Worm (Caenorhabditis elegans): ENCODE measurements around the gene fbxc-20.

fbxc-20 gene

ce11 chrII:2440312-2440711, 21.4 kb downstream of the fbxc-20 start:
- no peak for TF ChIP-seq dao-5 (tag; optimal IDR thresholded peaks at IDR 0.05)
- no peak for TF ChIP-seq W03F9.2 (tag; optimal IDR thresholded peaks at IDR 0.05)
- TF ChIP-seq him-1 (tag; optimal IDR thresholded peaks at IDR 0.05) = no peak

DNA sequence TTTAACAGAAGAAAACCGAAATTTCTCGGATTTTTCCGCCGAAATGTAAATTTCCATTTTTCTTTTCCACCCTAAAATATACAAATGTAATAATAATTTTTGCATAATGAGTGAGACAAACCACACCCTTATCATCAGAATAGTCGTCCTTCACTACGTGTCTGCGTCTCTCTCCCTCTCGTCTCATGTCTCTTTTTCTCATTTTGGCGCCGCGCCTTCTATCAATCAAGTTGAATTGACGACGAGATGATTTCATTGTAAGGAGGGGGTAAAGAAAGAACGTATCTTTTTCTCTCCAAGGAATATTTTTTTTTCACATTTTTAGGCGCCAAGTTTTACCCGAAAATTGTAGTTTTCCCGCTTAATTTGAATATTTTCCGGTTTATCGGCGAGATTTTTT, 23.3 kb downstream of the fbxc-20 start:
- TF ChIP-seq him-1 (tag; optimal IDR thresholded peaks at IDR 0.05) = no peak
- TF ChIP-seq W03F9.2 (tag; optimal IDR thresholded peaks at IDR 0.05) = no peak
- TF ChIP-seq dao-5 (tag; optimal IDR thresholded peaks at IDR 0.05) = no peak

DNA sequence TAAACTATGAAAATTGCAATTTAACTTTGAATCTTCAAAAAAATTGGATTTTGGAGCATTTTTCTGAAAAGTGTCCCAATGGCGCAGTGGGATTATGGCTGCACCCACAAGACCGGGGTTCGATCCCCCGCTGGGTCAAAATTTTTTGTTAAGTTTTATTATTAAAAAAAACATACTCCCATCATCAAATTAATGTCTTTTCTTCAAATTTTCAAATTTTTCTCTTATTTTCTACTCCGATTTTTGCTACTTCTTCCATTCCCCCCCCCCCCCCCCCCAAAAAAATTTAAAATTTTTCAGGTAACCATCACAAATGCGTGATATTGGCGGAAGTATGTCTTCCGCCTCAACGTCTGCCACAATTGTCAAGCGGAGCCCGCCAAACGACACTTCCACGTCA, 24.0 kb downstream of the fbxc-20 start, which contains the start of gene vab-19:
vab-19 (plus strand) TSS at position 301 of the 400 bp plus-strand sequence.
- TF ChIP-seq him-1 (tag; optimal IDR thresholded peaks at IDR 0.05) (no peak), W03F9.2 (tag; optimal IDR thresholded peaks at IDR 0.05) (no peak), dao-5 (tag; optimal IDR thresholded peaks at IDR 0.05) (no peak)

DNA sequence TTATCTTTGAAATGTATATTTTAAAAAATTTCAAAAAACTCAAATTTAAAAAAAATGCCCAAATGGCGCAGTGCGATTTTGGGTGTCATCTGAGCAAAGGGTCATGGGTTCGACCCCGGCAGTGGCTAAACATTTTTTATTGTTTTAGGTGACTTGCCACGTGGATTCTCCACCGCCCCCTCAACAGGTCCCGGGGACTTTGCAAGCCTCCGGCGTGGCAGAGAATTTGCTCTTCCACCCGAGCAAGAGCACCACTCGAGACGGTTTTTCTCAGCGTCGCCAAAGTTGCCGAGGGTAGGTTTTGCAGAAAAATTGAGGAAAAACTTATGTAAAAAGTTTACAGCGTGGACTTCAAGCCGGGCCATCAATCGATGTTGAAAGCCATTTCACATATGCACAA, 26.2 kb downstream of the fbxc-20 start:
- TF ChIP-seq dao-5 (tag; optimal IDR thresholded peaks at IDR 0.05) = no peak

ce11 chrII:2446727-2447126, 27.8 kb downstream of the fbxc-20 start:
- TF ChIP-seq him-1 (tag; optimal IDR thresholded peaks at IDR 0.05) (no peak), W03F9.2 (tag; optimal IDR thresholded peaks at IDR 0.05) (no peak), dao-5 (tag; optimal IDR thresholded peaks at IDR 0.05) (no peak)

DNA sequence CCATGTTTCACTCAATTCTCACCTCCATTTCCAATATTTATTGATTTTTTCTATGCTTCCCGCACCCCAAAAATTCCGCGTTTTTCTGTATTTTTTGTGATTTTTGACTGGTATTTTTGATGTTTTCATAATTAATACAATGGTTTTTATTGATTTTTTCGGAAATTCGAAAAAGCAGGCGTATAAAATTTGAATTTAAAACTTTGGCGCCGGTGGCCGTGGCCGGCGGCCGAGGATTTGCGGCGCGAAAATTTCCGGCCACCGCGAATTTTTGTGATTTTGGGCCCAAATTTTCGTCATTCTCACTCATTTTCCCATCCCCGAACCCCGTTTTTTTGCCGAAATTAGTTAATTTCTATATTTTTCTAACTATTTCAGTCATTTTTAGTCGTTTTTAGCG, 32.1 kb downstream of the fbxc-20 start:
- TF ChIP-seq W03F9.2 (tag; optimal IDR thresholded peaks at IDR 0.05) (peak; percentile 6), him-1 (tag; optimal IDR thresholded peaks at IDR 0.05) (peak; percentile 31), dao-5 (tag; optimal IDR thresholded peaks at IDR 0.05) (no peak)

DNA sequence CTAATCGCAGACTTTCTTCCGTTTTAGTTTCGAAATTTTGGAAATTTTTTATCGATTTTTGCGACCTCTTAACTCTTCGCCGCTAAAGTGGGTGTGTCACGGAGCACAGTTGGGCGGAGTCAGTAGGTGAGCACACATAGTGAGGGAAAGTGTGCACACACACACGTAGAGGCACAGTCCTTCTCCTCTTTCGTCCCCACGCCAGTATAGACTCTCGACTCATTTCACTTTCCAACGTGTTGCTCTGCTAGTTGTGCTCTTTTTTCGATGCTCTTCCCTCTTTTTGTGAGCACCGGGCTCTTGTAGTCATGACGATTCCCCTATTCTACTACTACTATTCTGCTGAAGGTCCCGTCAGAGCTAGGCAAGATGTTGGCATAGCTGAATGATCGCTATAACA, 33.6 kb downstream of the fbxc-20 start:
- TF ChIP-seq dao-5 (tag; optimal IDR thresholded peaks at IDR 0.05) (no peak), him-1 (tag; optimal IDR thresholded peaks at IDR 0.05) (no peak), W03F9.2 (tag; optimal IDR thresholded peaks at IDR 0.05) (no peak)

DNA sequence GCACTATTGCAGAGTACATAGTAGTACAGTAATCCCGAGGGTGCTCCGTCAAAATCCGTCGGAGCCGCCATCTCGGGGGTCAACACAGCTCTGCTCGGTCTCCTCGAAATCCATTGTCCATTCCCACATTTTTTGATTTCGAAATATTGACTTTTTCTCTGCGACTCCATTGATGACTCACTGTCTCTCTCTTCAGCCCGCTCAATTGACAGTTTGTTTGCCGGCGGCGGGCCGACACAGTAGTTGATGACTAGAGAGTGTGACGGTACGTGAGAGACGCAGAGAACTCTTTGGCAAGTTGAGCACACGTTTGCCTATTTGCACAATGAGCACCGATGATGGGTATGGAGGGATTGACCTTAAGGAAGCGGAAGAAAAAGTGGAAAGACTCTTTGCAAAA, 35.9 kb downstream of the fbxc-20 start:
- TF ChIP-seq dao-5 (tag; optimal IDR thresholded peaks at IDR 0.05) = no peak
- no peak for TF ChIP-seq W03F9.2 (tag; optimal IDR thresholded peaks at IDR 0.05)
- TF ChIP-seq him-1 (tag; optimal IDR thresholded peaks at IDR 0.05) = no peak

DNA sequence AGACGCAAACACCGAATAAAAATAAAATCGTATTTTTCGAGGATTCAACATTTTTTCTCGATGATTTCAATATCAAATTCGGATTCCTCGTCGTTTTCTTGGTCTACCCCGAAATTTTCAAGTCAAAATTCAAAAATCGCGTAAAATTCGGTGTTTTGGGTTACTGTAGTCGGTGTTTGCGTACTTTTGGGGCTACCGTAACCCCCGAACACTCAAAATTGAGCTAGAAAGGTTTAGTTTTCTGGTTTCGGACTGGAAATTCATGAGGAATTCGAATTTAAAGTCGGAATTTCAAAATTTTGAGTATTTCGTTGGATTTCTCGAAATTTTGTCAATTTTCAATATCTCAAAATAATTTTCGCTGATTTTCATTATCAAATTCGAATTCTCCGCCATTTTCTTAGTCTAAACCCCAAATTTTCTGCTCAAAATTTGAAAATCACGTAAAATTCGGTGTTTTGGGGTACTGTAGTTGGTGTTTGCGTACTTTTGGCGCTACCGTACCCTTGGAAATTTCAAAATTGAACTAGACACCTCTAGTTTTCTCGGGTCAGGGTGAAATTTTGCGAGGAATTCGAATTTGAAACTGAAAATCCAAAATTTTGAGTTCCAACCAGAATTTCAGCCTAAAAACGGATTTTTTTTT, 37.1 kb downstream of the fbxc-20 start:
- TF ChIP-seq him-1 (tag; optimal IDR thresholded peaks at IDR 0.05) (no peak), dao-5 (tag; optimal IDR thresholded peaks at IDR 0.05) (no peak), W03F9.2 (tag; optimal IDR thresholded peaks at IDR 0.05) (no peak)

- TF ChIP-seq him-1 (tag; optimal IDR thresholded peaks at IDR 0.05) (no peak), dao-5 (tag; optimal IDR thresholded peaks at IDR 0.05) (no peak), W03F9.2 (tag; optimal IDR thresholded peaks at IDR 0.05) (no peak)
These were observed 38.0 kb downstream of the fbxc-20 start for ce11 chrII:2456973-2457372.

DNA sequence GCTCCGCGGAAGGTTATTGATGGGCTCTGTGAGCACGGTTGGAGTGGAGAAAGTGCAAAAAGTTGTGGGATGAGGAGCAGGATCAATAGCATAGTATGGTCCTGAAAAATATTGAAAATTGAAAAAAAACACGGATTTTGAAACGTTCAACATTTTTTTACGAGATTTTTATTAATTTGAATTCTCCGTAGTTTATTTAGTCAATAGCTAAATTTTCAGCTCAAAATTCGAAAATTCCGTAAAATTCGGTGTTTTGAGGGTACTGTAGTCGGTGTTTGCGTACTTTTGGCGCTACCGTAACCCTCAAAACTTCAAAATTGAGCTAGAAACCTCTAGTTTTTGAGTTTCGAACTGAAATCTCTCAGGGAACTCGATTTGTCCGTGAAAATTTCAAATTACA, 39.9 kb downstream of the fbxc-20 start, which contains the start of gene pqn-42:
pqn-42 (minus strand) TSS at position 101 of the 400 bp plus-strand sequence.
- TF ChIP-seq dao-5 (tag; optimal IDR thresholded peaks at IDR 0.05) (no peak), W03F9.2 (tag; optimal IDR thresholded peaks at IDR 0.05) (no peak), him-1 (tag; optimal IDR thresholded peaks at IDR 0.05) (no peak)

ce11 chrII:2468885-2469284, 49.9 kb downstream of the fbxc-20 start:
- no peak for TF ChIP-seq him-1 (tag; optimal IDR thresholded peaks at IDR 0.05)
- no peak for TF ChIP-seq dao-5 (tag; optimal IDR thresholded peaks at IDR 0.05)
- no peak for TF ChIP-seq W03F9.2 (tag; optimal IDR thresholded peaks at IDR 0.05)
